Fruit fly (Drosophila melanogaster) whole organism, embryonic: ENCODE measurements around the gene fig.
A peak's percentile ranks its signal among the peaks of the same experiment; 100 is the strongest.

Experiments used
- Abd-B ChIP-seq: fragments of 200-800 bp; sonication (Bioruptor generic); optimal IDR thresholded peaks from 2 replicates; lab custom pipeline; 2018; ENCODE audit warnings: missing biosample characterization, mild to moderate bottlenecking, missing genetic modification characterization, moderate library complexity
- Adf1 ChIP-seq: fragments of 200-800 bp; sonication (Bioruptor generic); IDR thresholded peaks from 2 replicates; pipeline ENCODE4 v1.3.6; 2022; ENCODE audit warnings: missing biosample characterization, missing genetic modification characterization
- CG10267 ChIP-seq: fragments of 200-800 bp; sonication (Bioruptor generic); optimal IDR thresholded peaks from 2 replicates; lab custom pipeline; 2018; ENCODE audit warnings: missing biosample characterization, mild to moderate bottlenecking, missing genetic modification characterization, moderate library complexity
- CG12391 ChIP-seq: fragments of 200-800 bp; sonication (Bioruptor generic); optimal IDR thresholded peaks from 3 replicates; lab custom pipeline; 2018; ENCODE audit warnings: missing biosample characterization, mild to moderate bottlenecking, missing genetic modification characterization, moderate library complexity
- CG13424 ChIP-seq: fragments of 200-800 bp; sonication (Bioruptor generic); optimal IDR thresholded peaks from 2 replicates; lab custom pipeline; 2019; ENCODE audit warnings: missing biosample characterization, mild to moderate bottlenecking, missing genetic modification characterization, moderate library complexity
- CG13775 ChIP-seq: fragments of 200-800 bp; sonication (Bioruptor generic); optimal IDR thresholded peaks from 3 replicates; lab custom pipeline; 2017; ENCODE audit warnings: missing biosample characterization, mild to moderate bottlenecking, missing genetic modification characterization
- CG1602 ChIP-seq: fragments of 200-800 bp; sonication (Bioruptor generic); optimal IDR thresholded peaks from 3 replicates; lab custom pipeline; 2016; ENCODE audit warnings: missing biosample characterization, missing genetic modification characterization
- CG17359 ChIP-seq: fragments of 200-800 bp; sonication (Bioruptor generic); optimal IDR thresholded peaks from 3 replicates; lab custom pipeline; 2018; ENCODE audit warnings: missing biosample characterization, mild to moderate bottlenecking, missing genetic modification characterization, moderate library complexity
- CG17385 ChIP-seq: fragments of 200-800 bp; sonication (Bioruptor generic); optimal IDR thresholded peaks from 3 replicates; lab custom pipeline; 2018; ENCODE audit warnings: missing biosample characterization, mild to moderate bottlenecking, missing genetic modification characterization
- CG17829 ChIP-seq: fragments of 200-800 bp; optimal IDR thresholded peaks from 2 replicates; lab custom pipeline; 2019; ENCODE audit warnings: missing biosample characterization, mild to moderate bottlenecking, missing genetic modification characterization, moderate library complexity
- CG2116 ChIP-seq: fragments of 200-800 bp; sonication (Bioruptor generic); optimal IDR thresholded peaks from 3 replicates; lab custom pipeline; 2018; ENCODE audit warnings: missing biosample characterization, mild to moderate bottlenecking, missing genetic modification characterization
- CG30403 ChIP-seq: fragments of 200-800 bp; sonication (Bioruptor generic); optimal IDR thresholded peaks from 3 replicates; lab custom pipeline; 2016; ENCODE audit warnings: missing biosample characterization, missing genetic modification characterization
- CG3163 ChIP-seq: fragments of 200-800 bp; sonication (Bioruptor generic); optimal IDR thresholded peaks from 3 replicates; lab custom pipeline; 2016; ENCODE audit warnings: missing biosample characterization, missing genetic modification characterization
- CG33213 ChIP-seq: fragments of 200-800 bp; sonication (Bioruptor generic); optimal IDR thresholded peaks from 3 replicates; lab custom pipeline; 2016; ENCODE audit warnings: missing biosample characterization, missing genetic modification characterization
- CG33557 ChIP-seq: fragments of 200-800 bp; sonication (Bioruptor generic); optimal IDR thresholded peaks from 2 replicates; lab custom pipeline; 2019; ENCODE audit warnings: missing biosample characterization, mild to moderate bottlenecking, missing genetic modification characterization, moderate library complexity
- CG4617 ChIP-seq: fragments of 200-800 bp; sonication (Bioruptor generic); optimal IDR thresholded peaks from 3 replicates; lab custom pipeline; 2016; ENCODE audit warnings: missing biosample characterization, missing genetic modification characterization, borderline replicate concordance
- CG6689 ChIP-seq: fragments of 200-800 bp; sonication (Bioruptor generic); IDR thresholded peaks from 2 replicates; pipeline ENCODE4 v1.3.6; 2022; ENCODE audit warnings: missing biosample characterization, missing genetic modification characterization
- CG6791 ChIP-seq: fragments of 200-800 bp; sonication (Bioruptor generic); IDR thresholded peaks from 3 replicates; pipeline ENCODE4 v1.3.6; 2022; ENCODE audit warnings: missing biosample characterization, missing genetic modification characterization; ENCODE audit not compliant: partially characterized antibody
- CG8478 ChIP-seq: fragments of >200 bp; optimal IDR thresholded peaks from 2 replicates; lab custom pipeline; 2018
- CG8924 ChIP-seq: fragments of 200-800 bp; optimal IDR thresholded peaks from 3 replicates; lab custom pipeline; 2019; ENCODE audit warnings: missing biosample characterization, mild to moderate bottlenecking, missing genetic modification characterization, moderate library complexity
- CG9727 ChIP-seq: fragments of 200-800 bp; sonication (Bioruptor generic); optimal IDR thresholded peaks from 3 replicates; lab custom pipeline; 2017; ENCODE audit warnings: missing biosample characterization, mild to moderate bottlenecking, missing genetic modification characterization
- CG9932 ChIP-seq: fragments of 200-800 bp; sonication (Bioruptor generic); IDR thresholded peaks from 2 replicates; pipeline ENCODE4 v1.3.6; 2022; ENCODE audit warnings: missing biosample characterization, missing genetic modification characterization
- CoRest ChIP-seq: fragments of 200-800 bp; sonication (Bioruptor generic); optimal IDR thresholded peaks from 3 replicates; lab custom pipeline; 2018; ENCODE audit warnings: missing biosample characterization, mild to moderate bottlenecking, missing genetic modification characterization, moderate library complexity
- Dek ChIP-seq: fragments of 200-800 bp; sonication (Bioruptor generic); optimal IDR thresholded peaks from 3 replicates; lab custom pipeline; 2019; ENCODE audit warnings: missing biosample characterization, mild to moderate bottlenecking, missing genetic modification characterization, moderate library complexity
- Dp ChIP-seq: fragments of 200-800 bp; sonication (Bioruptor generic); optimal IDR thresholded peaks from 2 replicates; lab custom pipeline; 2018; ENCODE audit warnings: missing biosample characterization, mild to moderate bottlenecking, missing genetic modification characterization, moderate library complexity
- E2f2 ChIP-seq: fragments of 200-800 bp; sonication (Bioruptor generic); IDR thresholded peaks from 2 replicates; pipeline ENCODE4 v1.3.6; 2022; ENCODE audit warnings: missing biosample characterization, missing genetic modification characterization
- Max ChIP-seq: fragments of 200-800 bp; sonication (Bioruptor generic); optimal IDR thresholded peaks from 2 replicates; lab custom pipeline; 2016; ENCODE audit warnings: missing biosample characterization, mild to moderate bottlenecking, missing genetic modification characterization
- Meics ChIP-seq: fragments of 200-800 bp; sonication (Bioruptor generic); optimal IDR thresholded peaks from 2 replicates; lab custom pipeline; 2017; ENCODE audit warnings: missing biosample characterization, mild to moderate bottlenecking, missing genetic modification characterization
- Oli ChIP-seq: fragments of 200-800 bp; sonication (Bioruptor generic); optimal IDR thresholded peaks from 2 replicates; lab custom pipeline; 2018; ENCODE audit warnings: missing biosample characterization, mild to moderate bottlenecking, missing genetic modification characterization, moderate library complexity
- Sry-β ChIP-seq: fragments of 200-800 bp; sonication (Bioruptor generic); optimal IDR thresholded peaks from 2 replicates; lab custom pipeline; 2018; ENCODE audit warnings: missing biosample characterization, mild to moderate bottlenecking, missing genetic modification characterization, moderate library complexity
- Ssrp ChIP-seq: fragments of 200-800 bp; sonication (Bioruptor generic); optimal IDR thresholded peaks from 2 replicates; lab custom pipeline; 2018; ENCODE audit warnings: missing biosample characterization, mild to moderate bottlenecking, missing genetic modification characterization, moderate library complexity
- Tbp ChIP-seq: fragments of >200 bp; optimal IDR thresholded peaks from 2 replicates; lab custom pipeline; 2018; ENCODE audit warnings: missing biosample characterization, missing genetic modification characterization
- Xbp1 ChIP-seq: fragments of 200-800 bp; sonication (Bioruptor generic); optimal IDR thresholded peaks from 3 replicates; lab custom pipeline; 2016; ENCODE audit warnings: missing biosample characterization, mild to moderate bottlenecking, missing genetic modification characterization
- bcd ChIP-seq: fragments of 200-800 bp; sonication (Bioruptor generic); optimal IDR thresholded peaks from 2 replicates; lab custom pipeline; 2017; ENCODE audit warnings: missing biosample characterization, mild to moderate bottlenecking, missing genetic modification characterization
- crp ChIP-seq, 2 experiments: fragments of 200-800 bp; sonication (Bioruptor generic); optimal IDR thresholded peaks; 2 replicates in 1 of 2; 3 replicates in 1 of 2; lab custom pipeline; 2017; ENCODE audit warnings: missing biosample characterization in 2 of 2, missing genetic modification characterization in 2 of 2, mild to moderate bottlenecking in 1 of 2, moderate library complexity in 1 of 2
- dpn ChIP-seq, 2 experiments: fragments of 200-800 bp; sonication (Bioruptor generic); optimal IDR thresholded peaks; 3 replicates each; lab custom pipeline; 2016; ENCODE audit warnings: missing biosample characterization in 2 of 2, missing genetic modification characterization in 2 of 2
- hbn ChIP-seq: fragments of 200-800 bp; sonication (Bioruptor generic); IDR thresholded peaks from 2 replicates; pipeline ENCODE4 v1.3.6; 2022; ENCODE audit warnings: missing biosample characterization, missing genetic modification characterization; ENCODE audit not compliant: partially characterized antibody
- ind ChIP-seq: fragments of 200-800 bp; sonication (Bioruptor generic); optimal IDR thresholded peaks from 3 replicates; lab custom pipeline; 2016; ENCODE audit warnings: missing biosample characterization, missing genetic modification characterization
- jigr1 ChIP-seq: fragments of 200-800 bp; sonication (Bioruptor generic); IDR thresholded peaks from 3 replicates; pipeline ENCODE4 v1.3.6; 2022; ENCODE audit warnings: missing biosample characterization, missing genetic modification characterization
- maf-S ChIP-seq: fragments of 200-800 bp; sonication (Bioruptor generic); optimal IDR thresholded peaks from 2 replicates; lab custom pipeline; 2016; ENCODE audit warnings: missing biosample characterization, missing genetic modification characterization
- nerfin-2 ChIP-seq: fragments of 200-800 bp; sonication (Bioruptor generic); IDR thresholded peaks from 2 replicates; pipeline ENCODE4 v1.3.6; 2022; ENCODE audit warnings: missing biosample characterization, missing genetic modification characterization; ENCODE audit not compliant: partially characterized antibody
- phol ChIP-seq: fragments of 200-800 bp; sonication (Bioruptor generic); optimal IDR thresholded peaks from 3 replicates; lab custom pipeline; 2018; ENCODE audit warnings: missing biosample characterization, mild to moderate bottlenecking, missing genetic modification characterization, moderate library complexity
- scrt ChIP-seq: fragments of 200-800 bp; sonication (Bioruptor generic); optimal IDR thresholded peaks from 2 replicates; lab custom pipeline; 2018; ENCODE audit warnings: missing biosample characterization, mild to moderate bottlenecking, missing genetic modification characterization, moderate library complexity
- sna ChIP-seq: fragments of 200-800 bp; sonication (Bioruptor generic); IDR thresholded peaks from 2 replicates; pipeline ENCODE4 v1.3.6; 2022; ENCODE audit warnings: missing biosample characterization, missing genetic modification characterization; ENCODE audit not compliant: partially characterized antibody
- trem ChIP-seq: fragments of 200-800 bp; optimal IDR thresholded peaks from 3 replicates; lab custom pipeline; 2019; ENCODE audit warnings: missing biosample characterization, mild to moderate bottlenecking, missing genetic modification characterization, moderate library complexity
- unpg ChIP-seq: fragments of 200-800 bp; sonication (Bioruptor generic); optimal IDR thresholded peaks from 3 replicates; lab custom pipeline; 2018; ENCODE audit warnings: missing biosample characterization, mild to moderate bottlenecking, missing genetic modification characterization, moderate library complexity

Gene fig

DNA sequence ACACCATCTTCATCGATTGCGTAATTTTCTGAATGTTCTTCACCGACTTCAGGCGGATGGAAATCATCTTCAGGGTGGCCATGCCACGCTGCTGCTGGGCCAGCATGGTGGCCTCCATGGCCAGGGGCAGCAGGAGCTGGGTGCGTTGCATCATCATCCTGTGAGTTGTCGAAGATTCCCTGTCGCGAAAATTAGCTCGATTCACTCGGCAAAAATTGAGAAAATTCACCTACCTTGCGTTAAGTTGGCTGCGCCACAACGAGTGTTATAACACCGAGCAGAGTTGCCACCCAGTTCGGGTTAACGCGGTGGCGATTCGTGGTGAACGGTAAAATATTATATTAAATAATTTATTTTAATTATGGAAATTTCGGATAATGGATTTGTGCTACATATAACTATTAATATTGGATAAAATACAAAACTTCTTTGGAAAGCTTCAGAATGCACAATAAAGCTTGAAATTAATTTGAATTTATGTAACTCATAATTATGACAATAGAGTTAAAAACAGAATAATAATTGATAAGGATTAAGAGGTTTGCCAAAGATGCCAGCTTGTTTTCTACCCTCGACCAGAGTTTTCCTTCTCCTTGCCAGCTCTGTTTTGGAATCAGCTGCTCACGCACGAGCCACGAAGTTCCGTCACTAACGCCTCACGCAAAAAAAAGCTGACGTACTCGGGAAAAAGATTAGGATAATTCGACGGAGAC lies 31.5 kb downstream of the fig start, which contains the start of the genes ATPsyngamma and yata (continued):
- TF ChIP-seq CoRest (tag; lab: Kevin White, UChicago) (peak; percentile 56), Adf1 (no peak; the same call in 1 of the 2 replicates), CG30403 (peak; percentile 9), CG4617 (GFP tag; lab: Kevin White, UChicago) (peak; percentile 25), CG17829 (tag; lab: Kevin White, UChicago) (peak; percentile 41), CG6689 (peak; percentile 27; the same call in 1 of the 2 replicates), CG2116 (GFP tag; lab: Kevin White, UChicago) (peak; percentile 30), CG17359 (tag; lab: Kevin White, UChicago) (peak; percentile 38), Dek (tag; lab: Kevin White, UChicago) (peak; percentile 41), Xbp1 (GFP tag; lab: Kevin White, UChicago) (peak; percentile 14), Abd-B (GFP tag; lab: Kevin White, UChicago) (peak; percentile 63), Dp (GFP tag; lab: Kevin White, UChicago) (peak; percentile 8), nerfin-2 (GFP tag; lab: Robert Waterston, UW) (0 out of 2 replicates have a peak, but pooled peaks have one; percentile 30), hbn (GFP tag; lab: Robert Waterston, UW) (peak; percentile 59), Max (GFP tag; lab: Kevin White, UChicago) (peak; percentile 27), CG6791 (GFP tag; lab: Robert Waterston, UW) (peak; percentile 79), scrt (no peak), CG33213 (no peak), phol (tag; lab: Kevin White, UChicago) (peak; percentile 56), CG17385 (GFP tag; lab: Kevin White, UChicago) (peak; percentile 72), Meics (GFP tag; lab: Kevin White, UChicago) (peak; percentile 65), CG13775 (GFP tag; lab: Kevin White, UChicago) (peak; percentile 14), jigr1 (GFP tag; lab: Robert Waterston, UW) (peak; percentile 81; the same call in 2 of the 3 replicates), dpn (GFP tag; optimal IDR thresholded peaks at IDR 0.05; lab: Kevin White, UChicago) (peak in 1 of 2 experiments; percentile 35), CG13424 (peak; percentile 47), CG33557 (peak; percentile 43), CG1602 (GFP tag; lab: Kevin White, UChicago) (peak; percentile 1), CG9727 (GFP tag; lab: Kevin White, UChicago) (peak; percentile 28), maf-S (no peak), CG12391 (tag; lab: Kevin White, UChicago) (peak; percentile 67), ind (GFP tag; lab: Kevin White, UChicago) (peak; percentile 36), trem (tag; lab: Kevin White, UChicago) (peak; percentile 44), unpg (peak; percentile 35), crp (GFP tag; optimal IDR thresholded peaks at IDR 0.05; lab: Kevin White, UChicago) (peak; percentile 69 to 93), Ssrp (tag; lab: Kevin White, UChicago) (peak; percentile 19), Tbp (GFP tag; lab: Kevin White, UChicago) (no peak), CG8478 (no peak), E2f2 (GFP tag; lab: Robert Waterston, UW) (no peak), CG8924 (tag; lab: Kevin White, UChicago) (peak; percentile 57), Sry-β (GFP tag; lab: Kevin White, UChicago) (peak; percentile 41), Oli (tag; lab: Kevin White, UChicago) (peak; percentile 19), CG10267 (tag; lab: Kevin White, UChicago) (peak; percentile 45), CG3163 (no peak), CG9932 (GFP tag; lab: Robert Waterston, UW) (peak; percentile 53; the same call in 1 of the 2 replicates), bcd (GFP tag; lab: Kevin White, UChicago) (peak; percentile 66), sna (GFP tag; lab: Robert Waterston, UW) (peak; percentile 67)
